Worm (Caenorhabditis elegans): ENCODE results near the gene C09E9.1.

DNA sequence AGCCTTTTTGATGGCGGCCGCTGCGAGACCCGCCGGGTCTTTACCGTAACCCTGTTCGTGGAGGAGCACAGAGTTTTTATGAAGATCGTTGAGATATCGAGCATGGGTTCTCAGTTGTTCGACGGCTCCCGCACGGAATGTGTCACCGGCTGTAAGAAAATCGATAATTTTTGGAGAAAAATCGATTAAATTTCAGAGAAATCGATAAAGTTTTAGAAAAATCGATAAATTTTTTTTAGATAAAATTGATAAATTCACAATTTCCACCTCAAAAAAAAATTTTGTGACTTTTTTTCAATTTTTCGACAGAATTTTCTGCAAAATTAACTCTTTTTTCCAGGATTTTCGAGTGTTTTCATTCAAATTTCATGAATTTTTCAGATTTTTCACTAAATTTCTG is 39.9 kb upstream of the C09E9.1 start:
- no peak for TF ChIP-seq egl-27 (tag; optimal IDR thresholded peaks at IDR 0.05)
- TF ChIP-seq rnt-1 (tag; optimal IDR thresholded peaks at IDR 0.05), result no peak
- TF ChIP-seq mdl-1 (tag; optimal IDR thresholded peaks at IDR 0.05), result no peak
- no peak for TF ChIP-seq pqm-1 (tag; optimal IDR thresholded peaks at IDR 0.05)
- TF ChIP-seq nhr-11 (tag; optimal IDR thresholded peaks at IDR 0.05), result no peak
- TF ChIP-seq fkh-10 (GFP tag; optimal IDR thresholded peaks at IDR 0.05), result no peak
- no peak for TF ChIP-seq nhr-77 (tag; optimal IDR thresholded peaks at IDR 0.05)
- TF ChIP-seq nhr-90 (tag; optimal IDR thresholded peaks at IDR 0.05; ENCODE audit: poor library complexity), result no peak
- no peak for TF ChIP-seq ztf-11 (tag; optimal IDR thresholded peaks at IDR 0.05)
